Worm (Caenorhabditis elegans) whole organism, L1 larva: ENCODE measurements around the gene chch-3.

ENCODE experiments used
- fos-1 ChIP-seq: fragments of 150-350 bp; optimal IDR thresholded peaks from 2 replicates; lab custom pipeline; 2014; ENCODE audit warnings: missing biosample characterization, missing genetic modification characterization
- lin-39 ChIP-seq: fragments of 150-350 bp; optimal IDR thresholded peaks from 2 replicates; lab custom pipeline; 2014; ENCODE audit warnings: missing biosample characterization, missing genetic modification reagents, missing genetic modification characterization
- lir-3 ChIP-seq: sonication (generic microtip); optimal IDR thresholded peaks from 2 replicates; lab custom pipeline; 2016; ENCODE audit warnings: mild to moderate bottlenecking, missing genetic modification characterization, moderate library complexity, missing compliant biosample characterization; ENCODE audit not compliant: poor library complexity
- nhr-12 ChIP-seq: sonication (generic microtip); optimal IDR thresholded peaks from 2 replicates; lab custom pipeline; 2017; ENCODE audit warnings: missing biosample characterization, missing genetic modification characterization
- nhr-77 ChIP-seq: fragments of 150-350 bp; optimal IDR thresholded peaks from 2 replicates; lab custom pipeline; 2014; ENCODE audit warnings: missing biosample characterization, missing genetic modification characterization
- snpc-4 ChIP-seq: fragments of 150-350 bp; optimal IDR thresholded peaks from 2 replicates; lab custom pipeline; 2014; ENCODE audit warnings: missing biosample characterization, missing genetic modification characterization
- sox-4 ChIP-seq: sonication (generic microtip); optimal IDR thresholded peaks from 2 replicates; lab custom pipeline; 2016; ENCODE audit warnings: missing genetic modification characterization, missing compliant biosample characterization
- unc-86 ChIP-seq: sonication (generic microtip); optimal IDR thresholded peaks from 2 replicates; lab custom pipeline; 2016; ENCODE audit warnings: missing genetic modification characterization, missing compliant biosample characterization
- zip-4 ChIP-seq: fragments of 200-800 bp; sonication (Bioruptor generic); optimal IDR thresholded peaks from 2 replicates; lab custom pipeline; 2018; ENCODE audit warnings: mild to moderate bottlenecking, missing genetic modification characterization, moderate library complexity, missing compliant biosample characterization

ce11 chrII:9447965-9448364 is 31.2 kb downstream of the chch-3 start, which contains the start of gene chil-18:
- TF ChIP-seq unc-86 (tag; lab: Kevin White, UChicago) (no peak), lin-39 (tag; lab: Kevin White, UChicago) (no peak), fos-1 (tag; lab: Kevin White, UChicago) (no peak), snpc-4 (tag; lab: Kevin White, UChicago) (no peak), nhr-12 (tag; lab: Kevin White, UChicago) (no peak), zip-4 (GFP tag; lab: Kevin White, UChicago) (no peak), nhr-77 (tag; lab: Kevin White, UChicago) (no peak), lir-3 (tag; lab: Kevin White, UChicago) (no peak), sox-4 (tag; lab: Kevin White, UChicago) (no peak)
